Worm (Caenorhabditis elegans): ENCODE results near the gene Y61A9LA.1.

Gene Y61A9LA.1

ce11 chrV:4647279-4647819 is 62.2 kb downstream of the Y61A9LA.1 start:
- TF ChIP-seq unc-3 (GFP tag; conservative IDR thresholded peaks at IDR 0.05) (no peak), unc-3 (tag; optimal IDR thresholded peaks at IDR 0.05) (no peak), hlh-13 (GFP tag; optimal IDR thresholded peaks at IDR 0.05) (no peak), sox-2 (GFP tag; IDR thresholded peaks at IDR 0.05) (no peak), npax-4 (tag; optimal IDR thresholded peaks at IDR 0.05) (no peak), ceh-18 (tag; optimal IDR thresholded peaks at IDR 0.05) (no peak), unc-42 (tag; optimal IDR thresholded peaks at IDR 0.05) (no peak), mec-3 (tag; optimal IDR thresholded peaks at IDR 0.05; ENCODE audit: borderline replicate concordance) (no peak), ztf-16 (tag; optimal IDR thresholded peaks at IDR 0.05) (no peak), ets-4 (tag; optimal IDR thresholded peaks at IDR 0.05) (no peak), lin-11 (tag; optimal IDR thresholded peaks at IDR 0.05) (no peak), pat-9 (tag; optimal IDR thresholded peaks at IDR 0.05) (no peak), hlh-8 (tag; optimal IDR thresholded peaks at IDR 0.05) (no peak), elt-4 (tag; optimal IDR thresholded peaks at IDR 0.05) (no peak), dve-1 (tag; optimal IDR thresholded peaks at IDR 0.05) (no peak)

- TF ChIP-seq madf-2 (tag; optimal IDR thresholded peaks at IDR 0.05) (peak; percentile 42), Y22D7AL.16 (tag; optimal IDR thresholded peaks at IDR 0.05) (no peak), fkh-10 (GFP tag; optimal IDR thresholded peaks at IDR 0.05) (no peak), ztf-16 (tag; optimal IDR thresholded peaks at IDR 0.05) (peak; percentile 70), lin-11 (tag; optimal IDR thresholded peaks at IDR 0.05) (peak; percentile 1), hlh-30 (tag; optimal IDR thresholded peaks at IDR 0.05; ENCODE audit: insufficient read depth) (no peak), ceh-14 (tag; optimal IDR thresholded peaks at IDR 0.05) (peak; percentile 29), pha-2 (tag; optimal IDR thresholded peaks at IDR 0.05) (no peak), ceh-19 (GFP tag; optimal IDR thresholded peaks at IDR 0.05) (no peak), K02D7.2 (tag; optimal IDR thresholded peaks at IDR 0.05) (peak; percentile 15), ceh-45 (GFP tag; IDR thresholded peaks at IDR 0.05) (0 out of 2 replicates have a peak, but pooled peaks have one; percentile 29), che-1 (tag; optimal IDR thresholded peaks at IDR 0.05) (no peak), ceh-22 (tag; optimal IDR thresholded peaks at IDR 0.05) (no peak), ref-2 (tag; optimal IDR thresholded peaks at IDR 0.05) (peak; percentile 50), mec-3 (tag; optimal IDR thresholded peaks at IDR 0.05; ENCODE audit: borderline replicate concordance) (peak; percentile 67), ttx-3 (tag; optimal IDR thresholded peaks at IDR 0.05) (no peak), T23F11.4 (GFP tag; optimal IDR thresholded peaks at IDR 0.05) (peak; percentile 93), ceh-30 (tag; optimal IDR thresholded peaks at IDR 0.05) (no peak), hlh-15 (tag; optimal IDR thresholded peaks at IDR 0.05) (no peak), sox-4 (tag; optimal IDR thresholded peaks at IDR 0.05) (peak; percentile 43), F13H6.1 (tag; optimal IDR thresholded peaks at IDR 0.05) (peak; percentile 49), eyg-1 (tag; optimal IDR thresholded peaks at IDR 0.05) (no peak), ceh-9 (tag; optimal IDR thresholded peaks at IDR 0.05) (no peak), ama-1 (optimal IDR thresholded peaks at IDR 0.05) (no peak), ceh-6 (GFP tag; optimal IDR thresholded peaks at IDR 0.05) (peak; percentile 32), gmeb-2 (tag; optimal IDR thresholded peaks at IDR 0.05) (peak; percentile 24), ceh-24 (tag; optimal IDR thresholded peaks at IDR 0.05) (no peak), npax-4 (tag; optimal IDR thresholded peaks at IDR 0.05) (no peak), lim-6 (tag; optimal IDR thresholded peaks at IDR 0.05) (no peak), ceh-31 (tag; optimal IDR thresholded peaks at IDR 0.05) (peak; percentile 21), dmd-4 (tag; optimal IDR thresholded peaks at IDR 0.05; ENCODE audit: borderline replicate concordance) (peak; percentile 25), nfya-1 (tag; optimal IDR thresholded peaks at IDR 0.05) (no peak), unc-3 (GFP tag; conservative IDR thresholded peaks at IDR 0.05) (no peak), unc-3 (tag; optimal IDR thresholded peaks at IDR 0.05) (no peak), ceh-2 (tag; optimal IDR thresholded peaks at IDR 0.05) (peak; percentile 24)
These were observed 62.7 kb downstream of the Y61A9LA.1 start, which contains the start of gene F41F3.3 for ce11 chrV:4647857-4648256. Gene F41F3.3 (minus strand): TSS chrV:4648239.
